Worm (Caenorhabditis elegans) whole organism, L4 larva: ENCODE results near the gene C08E3.13.

Experiments used
- D1046.2 ChIP-seq: fragments of 200-800 bp; sonication (Bioruptor generic); IDR thresholded peaks from 2 replicates; pipeline ENCODE4 v1.3.6; 2022; ENCODE audit warnings: missing genetic modification characterization, missing compliant biosample characterization
- F10B5.3 ChIP-seq: sonication (generic microtip); optimal IDR thresholded peaks from 2 replicates; lab custom pipeline; 2016; ENCODE audit warnings: mild to moderate bottlenecking, missing genetic modification characterization, missing compliant biosample characterization
- F44E2.7 ChIP-seq: fragments of 200-800 bp; sonication (Bioruptor generic); IDR thresholded peaks from 2 replicates; pipeline ENCODE4 v2.1.2; 2022; ENCODE audit warnings: missing genetic modification characterization, missing compliant biosample characterization
- Y105C5A.15 ChIP-seq: fragments of 200-800 bp; sonication (Bioruptor generic); IDR thresholded peaks from 2 replicates; pipeline ENCODE4 v1.3.6; 2022; ENCODE audit warnings: missing genetic modification characterization, missing compliant biosample characterization
- Y48G9A.11 ChIP-seq: fragments of 200-800 bp; sonication (Bioruptor generic); IDR thresholded peaks from 2 replicates; pipeline ENCODE4 v1.3.6; 2022; ENCODE audit warnings: missing genetic modification reagents, missing genetic modification characterization, missing compliant biosample characterization
- Y5F2A.4 ChIP-seq: fragments of 200-800 bp; sonication (Bioruptor generic); optimal IDR thresholded peaks from 2 replicates; lab custom pipeline; 2018; ENCODE audit warnings: mild to moderate bottlenecking, missing genetic modification characterization, missing compliant biosample characterization
- ZK337.2 ChIP-seq: fragments of 200-800 bp; sonication (Bioruptor generic); IDR thresholded peaks from 2 replicates; pipeline ENCODE4 v1.3.6; 2022; ENCODE audit warnings: missing genetic modification reagents, missing genetic modification characterization, missing compliant biosample characterization
- ZK546.5 ChIP-seq, 2 experiments: sonication (generic microtip); optimal IDR thresholded peaks; 2 replicates each; lab custom pipeline; 2017; ENCODE audit warnings: missing biosample characterization in 2 of 2, missing genetic modification characterization in 2 of 2
- aha-1 ChIP-seq: fragments of 150-350 bp; peaks from one replicate; lab custom pipeline; 2014; ENCODE audit warnings: missing biosample characterization, missing genetic modification characterization
- ama-1 ChIP-seq: fragments of 150-350 bp; optimal IDR thresholded peaks from 2 replicates; lab custom pipeline; 2014; ENCODE audit warnings: inconsistent platforms, mixed read lengths
- arid-1 ChIP-seq: fragments of 200-800 bp; sonication (Bioruptor generic); conservative IDR thresholded peaks from 2 replicates; pipeline ENCODE4 v1.3.6; 2022; ENCODE audit warnings: missing genetic modification reagents, missing genetic modification characterization, missing compliant biosample characterization
- ceh-20 ChIP-seq: fragments of 200-800 bp; sonication (Bioruptor generic); IDR thresholded peaks from 2 replicates; pipeline ENCODE4 v1.3.6; 2022; ENCODE audit warnings: missing genetic modification reagents, missing genetic modification characterization, missing compliant biosample characterization
- ceh-62 ChIP-seq: sonication (generic microtip); optimal IDR thresholded peaks from 2 replicates; lab custom pipeline; 2017; ENCODE audit warnings: missing biosample characterization, missing genetic modification characterization
- ces-1 ChIP-seq: fragments of 150-350 bp; sonication (generic microtip); optimal IDR thresholded peaks from 4 replicates; lab custom pipeline; 2014; ENCODE audit warnings: missing biosample characterization, missing genetic modification reagents, missing genetic modification characterization
- daf-16 ChIP-seq, 3 experiments: sonication (generic microtip); optimal IDR thresholded peaks; 2 replicates each; lab custom pipeline; 2016 to 2017; ENCODE audit warnings: missing genetic modification characterization in 3 of 3, missing genetic modification reagents in 3 of 3, mild to moderate bottlenecking in 2 of 3, missing compliant biosample characterization in 2 of 3, missing biosample characterization in 1 of 3, moderate library complexity in 1 of 3
- daf-19 ChIP-seq: fragments of 200-800 bp; sonication (Bioruptor generic); conservative IDR thresholded peaks from 2 replicates; pipeline ENCODE4 v1.3.6; 2022; ENCODE audit warnings: missing genetic modification characterization, missing compliant biosample characterization
- daf-8 ChIP-seq: fragments of 200-800 bp; sonication (Bioruptor generic); IDR thresholded peaks from 2 replicates; pipeline ENCODE4 v1.3.6; 2022; ENCODE audit warnings: missing genetic modification characterization, missing compliant biosample characterization
- fkh-10 ChIP-seq: fragments of 150-350 bp; optimal IDR thresholded peaks from 2 replicates; lab custom pipeline; 2014; ENCODE audit warnings: missing biosample characterization, missing genetic modification reagents, missing genetic modification characterization
- fos-1 ChIP-seq: fragments of 150-350 bp; optimal IDR thresholded peaks from 2 replicates; lab custom pipeline; 2014; ENCODE audit warnings: missing biosample characterization, missing genetic modification characterization
- gei-8 ChIP-seq: fragments of 200-800 bp; sonication (Bioruptor generic); optimal IDR thresholded peaks from 2 replicates; lab custom pipeline; 2018; ENCODE audit warnings: mild to moderate bottlenecking, missing genetic modification characterization, missing compliant biosample characterization
- hlh-11 ChIP-seq: fragments of 200-800 bp; sonication (Bioruptor generic); optimal IDR thresholded peaks from 2 replicates; lab custom pipeline; 2018; ENCODE audit warnings: mild to moderate bottlenecking, missing genetic modification characterization, missing compliant biosample characterization
- hlh-30 ChIP-seq: sonication (generic microtip); optimal IDR thresholded peaks from 2 replicates; lab custom pipeline; 2017; ENCODE audit warnings: antibody characterized with exemption, mild to moderate bottlenecking, missing genetic modification characterization, missing compliant biosample characterization; ENCODE audit not compliant: insufficient read depth
- jun-1 ChIP-seq: fragments of 150-350 bp; optimal IDR thresholded peaks from 2 replicates; lab custom pipeline; 2014; ENCODE audit warnings: missing biosample characterization, missing genetic modification reagents, missing genetic modification characterization
- lin-13 ChIP-seq: fragments of 150-350 bp; optimal IDR thresholded peaks from 2 replicates; lab custom pipeline; 2014; ENCODE audit warnings: missing biosample characterization, missing genetic modification reagents, missing genetic modification characterization
- lin-15B ChIP-seq: fragments of 150-350 bp; sonication (generic microtip); optimal IDR thresholded peaks from 3 replicates; lab custom pipeline; 2014; ENCODE audit warnings: missing biosample characterization, missing genetic modification characterization
- lir-3 ChIP-seq: sonication (generic microtip); optimal IDR thresholded peaks from 2 replicates; lab custom pipeline; 2016; ENCODE audit warnings: mild to moderate bottlenecking, missing genetic modification characterization, missing compliant biosample characterization
- mdl-1 ChIP-seq, 2 experiments: fragments of 150-350 bp in 1 of 2; sonication (generic microtip) in 1 of 2; optimal IDR thresholded peaks; 2 replicates each; lab custom pipeline; 2014 to 2017; ENCODE audit warnings: missing biosample characterization in 2 of 2, missing genetic modification characterization in 2 of 2
- mdt-29 ChIP-seq: fragments of 200-800 bp; sonication (Bioruptor generic); IDR thresholded peaks from 2 replicates; pipeline ENCODE4 v1.3.6; 2022; ENCODE audit warnings: missing genetic modification reagents, missing genetic modification characterization, missing compliant biosample characterization
- mxl-2 ChIP-seq: fragments of 200-800 bp; sonication (Bioruptor generic); conservative IDR thresholded peaks from 2 replicates; pipeline ENCODE4 v1.3.6; 2022; ENCODE audit warnings: missing genetic modification reagents, missing genetic modification characterization, missing compliant biosample characterization
- mxl-3 ChIP-seq: fragments of 200-800 bp; sonication (Bioruptor generic); optimal IDR thresholded peaks from 2 replicates; lab custom pipeline; 2018; ENCODE audit warnings: mild to moderate bottlenecking, missing genetic modification characterization, missing compliant biosample characterization
- nhr-10 ChIP-seq: fragments of 150-350 bp; optimal IDR thresholded peaks from 2 replicates; lab custom pipeline; 2014; ENCODE audit warnings: missing biosample characterization, missing genetic modification characterization
- nhr-102 ChIP-seq: sonication (generic microtip); optimal IDR thresholded peaks from 2 replicates; lab custom pipeline; 2016; ENCODE audit warnings: mild to moderate bottlenecking, missing genetic modification characterization, moderate library complexity, missing compliant biosample characterization
- nhr-11 ChIP-seq: fragments of 150-350 bp; optimal IDR thresholded peaks from 2 replicates; lab custom pipeline; 2014; ENCODE audit warnings: missing biosample characterization, missing genetic modification characterization
- nhr-111 ChIP-seq: fragments of 200-800 bp; sonication (Bioruptor generic); optimal IDR thresholded peaks from 2 replicates; lab custom pipeline; 2018; ENCODE audit warnings: mild to moderate bottlenecking, missing genetic modification characterization, missing compliant biosample characterization
- nhr-25 ChIP-seq: sonication (generic microtip); optimal IDR thresholded peaks from 2 replicates; lab custom pipeline; 2017; ENCODE audit warnings: missing genetic modification characterization, mild to moderate bottlenecking, missing compliant biosample characterization, antibody characterized with exemption, moderate library complexity, borderline replicate concordance; ENCODE audit not compliant: insufficient read depth
- nhr-28 ChIP-seq: fragments of 150-350 bp; optimal IDR thresholded peaks from 2 replicates; lab custom pipeline; 2014; ENCODE audit warnings: missing biosample characterization, missing genetic modification characterization
- nhr-41 ChIP-seq: fragments of 200-800 bp; sonication (Bioruptor generic); IDR thresholded peaks from 2 replicates; pipeline ENCODE4 v1.3.6; 2022; ENCODE audit warnings: missing genetic modification reagents, missing genetic modification characterization, missing compliant biosample characterization
- nhr-77 ChIP-seq: fragments of 150-350 bp; optimal IDR thresholded peaks from 2 replicates; lab custom pipeline; 2014; ENCODE audit warnings: missing biosample characterization, missing genetic modification characterization
- pqm-1 ChIP-seq: sonication (generic microtip); optimal IDR thresholded peaks from 2 replicates; lab custom pipeline; 2017; ENCODE audit warnings: missing biosample characterization, missing genetic modification characterization
- tra-1 ChIP-seq: fragments of 200-800 bp; sonication (Bioruptor generic); IDR thresholded peaks from 2 replicates; pipeline ENCODE4 v1.3.6; 2022; ENCODE audit warnings: missing genetic modification reagents, missing genetic modification characterization, missing compliant biosample characterization
- unc-39 ChIP-seq: sonication (generic microtip); optimal IDR thresholded peaks from 2 replicates; lab custom pipeline; 2017; ENCODE audit warnings: missing biosample characterization, missing genetic modification characterization
- zag-1 ChIP-seq: fragments of 150-350 bp; optimal IDR thresholded peaks from 2 replicates; lab custom pipeline; 2014; ENCODE audit warnings: missing biosample characterization, missing genetic modification characterization
- zfp-3 ChIP-seq: fragments of 200-800 bp; sonication (Bioruptor generic); conservative IDR thresholded peaks from 2 replicates; pipeline ENCODE4 v1.3.6; 2022; ENCODE audit warnings: missing genetic modification reagents, missing genetic modification characterization, missing compliant biosample characterization
- zip-11 ChIP-seq: fragments of 200-800 bp; sonication (Bioruptor generic); IDR thresholded peaks from 2 replicates; pipeline ENCODE4 v1.3.6; 2022; ENCODE audit warnings: missing genetic modification characterization, missing compliant biosample characterization
- ztf-11 ChIP-seq: fragments of 150-350 bp; optimal IDR thresholded peaks from 2 replicates; lab custom pipeline; 2014; ENCODE audit warnings: missing biosample characterization, missing genetic modification characterization

C08E3.13 gene

DNA sequence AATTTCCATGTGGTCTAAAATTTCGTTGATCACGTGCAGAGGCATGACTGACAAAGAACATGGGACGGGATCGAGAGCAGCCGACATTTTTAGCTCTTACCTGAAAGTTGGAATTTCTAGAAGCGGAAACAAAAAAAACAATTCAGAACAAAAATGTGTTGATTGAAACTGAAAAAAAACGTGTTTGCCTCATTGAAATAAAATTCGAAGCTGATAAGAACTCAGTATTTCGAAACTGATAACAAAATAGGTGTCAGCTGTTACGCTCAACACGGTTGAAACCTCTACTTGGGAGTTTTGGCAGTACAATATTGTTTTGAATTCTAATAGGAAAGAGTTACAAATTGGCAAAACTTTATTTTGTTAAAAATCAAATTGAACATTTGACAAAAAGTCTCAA lies 23.2 kb downstream of the C08E3.13 start:
- TF ChIP-seq fos-1 (no peak), daf-16 (GFP tag; optimal IDR thresholded peaks at IDR 0.05; lab: Kevin White, UChicago) (no peak), daf-16 (tag; optimal IDR thresholded peaks at IDR 0.05; lab: Kevin White, UChicago) (peak; percentile 85), lir-3 (no peak), mxl-2 (GFP tag; lab: Robert Waterston, UW) (no peak), ZK546.5 (tag; optimal IDR thresholded peaks at IDR 0.05; lab: Kevin White, UChicago) (no peak), zip-11 (GFP tag; lab: Robert Waterston, UW) (no peak), ztf-11 (tag; lab: Kevin White, UChicago) (no peak), mxl-3 (GFP tag; lab: Kevin White, UChicago) (peak; percentile 31), F10B5.3 (tag; lab: Kevin White, UChicago) (no peak), hlh-11 (tag; lab: Kevin White, UChicago) (peak; percentile 56), arid-1 (GFP tag; lab: Robert Waterston, UW) (no peak), Y48G9A.11 (GFP tag; lab: Robert Waterston, UW) (no peak), nhr-102 (tag; lab: Kevin White, UChicago) (no peak), nhr-28 (tag; lab: Kevin White, UChicago) (peak; percentile 59), Y105C5A.15 (GFP tag; lab: Robert Waterston, UW) (no peak), jun-1 (no peak), tra-1 (no peak), zfp-3 (GFP tag; lab: Robert Waterston, UW) (no peak), hlh-30 (no peak), ces-1 (GFP tag; lab: Kevin White, UChicago) (no peak), pqm-1 (tag; lab: Kevin White, UChicago) (peak; percentile 82), nhr-25 (tag; lab: Kevin White, UChicago) (no peak), gei-8 (GFP tag; lab: Kevin White, UChicago) (no peak), F44E2.7 (no peak), aha-1 (no peak), nhr-111 (GFP tag; lab: Kevin White, UChicago) (no peak), nhr-11 (tag; lab: Kevin White, UChicago) (no peak), D1046.2 (GFP tag; lab: Robert Waterston, UW) (no peak), ceh-20 (no peak), nhr-10 (tag; lab: Kevin White, UChicago) (no peak), lin-15B (no peak), daf-19 (GFP tag; lab: Robert Waterston, UW) (no peak), nhr-77 (tag; lab: Kevin White, UChicago) (peak; percentile 49), nhr-41 (GFP tag; lab: Robert Waterston, UW) (no peak)
- TF ChIP-seq, all 104 proteins: peak for 6

DNA sequence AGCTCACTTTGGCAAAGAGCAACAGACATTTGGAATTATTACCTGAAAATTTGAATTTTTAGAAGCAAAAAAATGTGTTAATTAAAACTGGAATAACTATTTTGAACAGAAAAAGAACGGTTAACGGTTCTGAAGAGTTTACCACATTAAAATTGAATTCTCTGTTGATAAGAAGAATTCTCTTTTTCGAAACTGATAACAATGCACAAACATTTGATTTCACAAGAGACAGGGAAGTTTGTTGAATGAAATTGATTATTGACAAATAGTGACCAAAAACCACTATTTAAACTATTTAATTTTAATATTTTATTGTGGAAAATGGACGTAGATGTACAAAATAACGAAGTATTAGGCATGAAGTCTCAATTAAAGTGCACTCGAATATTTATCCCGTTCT lies 24.5 kb downstream of the C08E3.13 start:
- peak; percentile 80 for TF ChIP-seq pqm-1 (tag; lab: Kevin White, UChicago)
- no peak for TF ChIP-seq daf-16 (GFP tag; optimal IDR thresholded peaks at IDR 0.05; lab: Kevin White, UChicago)
- peak; percentile 86 for TF ChIP-seq daf-16 (tag; optimal IDR thresholded peaks at IDR 0.05; lab: Kevin White, UChicago)
- TF ChIP-seq zag-1 = no peak
- TF ChIP-seq daf-8 (GFP tag; lab: Robert Waterston, UW) = no peak
- no peak for TF ChIP-seq ama-1 (lab: Kevin White, UChicago)
- no peak for TF ChIP-seq unc-39
- no peak for TF ChIP-seq ceh-62
- TF ChIP-seq mdt-29 (GFP tag; lab: Robert Waterston, UW) = no peak
- no peak for TF ChIP-seq ZK337.2 (GFP tag; lab: Robert Waterston, UW)
- no peak for TF ChIP-seq fkh-10
- TF ChIP-seq Y5F2A.4 (GFP tag; lab: Kevin White, UChicago) = no peak
- TF ChIP-seq D1046.2 (GFP tag; lab: Robert Waterston, UW) = no peak
- peak; percentile 46 for TF ChIP-seq nhr-77 (tag; lab: Kevin White, UChicago)
- no peak for TF ChIP-seq nhr-10 (tag; lab: Kevin White, UChicago)
- peak; percentile 15 for TF ChIP-seq hlh-11 (tag; lab: Kevin White, UChicago)
- no peak for TF ChIP-seq mdl-1 (tag; optimal IDR thresholded peaks at IDR 0.05; lab: Kevin White, UChicago)
- peak; percentile 48 for TF ChIP-seq nhr-28 (tag; lab: Kevin White, UChicago)
- no peak for TF ChIP-seq lin-13
- TF ChIP-seq fos-1 = no peak
- TF ChIP-seq F44E2.7 = no peak
